Worm (Caenorhabditis elegans) whole organism, young adult: ENCODE data around the gene tbx-39.

ENCODE experiments used
- F52B5.7 ChIP-seq: sonication (generic microtip); optimal IDR thresholded peaks from 2 replicates; lab custom pipeline; 2016; ENCODE audit warnings: mild to moderate bottlenecking, missing genetic modification characterization, missing compliant biosample characterization
- K11D2.4 ChIP-seq: fragments of 200-800 bp; sonication (Bioruptor generic); IDR thresholded peaks from 2 replicates; pipeline ENCODE4 v1.3.6; 2022; ENCODE audit warnings: missing genetic modification reagents, missing genetic modification characterization, missing compliant biosample characterization
- T26A5.8 ChIP-seq: sonication (generic microtip); optimal IDR thresholded peaks from 2 replicates; lab custom pipeline; 2016; ENCODE audit warnings: missing genetic modification characterization, missing compliant biosample characterization
- Y79H2A.3 ChIP-seq: fragments of 200-800 bp; sonication (Bioruptor generic); conservative IDR thresholded peaks from 2 replicates; pipeline ENCODE4 v1.3.6; 2022; ENCODE audit warnings: missing genetic modification reagents, missing genetic modification characterization, missing compliant biosample characterization
- ama-1 ChIP-seq, 3 experiments: fragments of 150-350 bp in 1 of 3; sonication (generic microtip) in 2 of 3; optimal IDR thresholded peaks; 2 replicates each; lab custom pipeline; 2014 to 2018; ENCODE audit warnings: missing biosample characterization in 2 of 3, missing genetic modification characterization in 2 of 3, missing genetic modification reagents in 2 of 3
- attf-3 ChIP-seq: fragments of 200-800 bp; sonication (Bioruptor generic); conservative IDR thresholded peaks from 2 replicates; pipeline ENCODE4 v1.3.6; 2022; ENCODE audit warnings: missing genetic modification reagents, missing genetic modification characterization, missing compliant biosample characterization
- attf-6 ChIP-seq: fragments of 200-800 bp; sonication (Bioruptor generic); IDR thresholded peaks from 2 replicates; pipeline ENCODE4 v1.3.6; 2022; ENCODE audit warnings: missing genetic modification reagents, missing genetic modification characterization, missing compliant biosample characterization
- ceh-79 ChIP-seq: sonication (generic microtip); optimal IDR thresholded peaks from 2 replicates; lab custom pipeline; 2017; ENCODE audit warnings: mild to moderate bottlenecking, missing genetic modification characterization, missing compliant biosample characterization
- ceh-91 ChIP-seq: fragments of 200-800 bp; sonication (Bioruptor generic); IDR thresholded peaks from 2 replicates; pipeline ENCODE4 v1.3.6; 2022; ENCODE audit warnings: missing genetic modification reagents, missing genetic modification characterization, missing compliant biosample characterization
- ets-4 ChIP-seq: fragments of 200-800 bp; sonication (Bioruptor generic); optimal IDR thresholded peaks from 2 replicates; lab custom pipeline; 2018; ENCODE audit warnings: mild to moderate bottlenecking, missing genetic modification characterization, missing compliant biosample characterization
- fkh-3 ChIP-seq: sonication (generic microtip); optimal IDR thresholded peaks from 2 replicates; lab custom pipeline; 2016; ENCODE audit warnings: mild to moderate bottlenecking, missing genetic modification characterization, missing compliant biosample characterization
- hrde-1 ChIP-seq: sonication (generic microtip); optimal IDR thresholded peaks from 2 replicates; lab custom pipeline; 2016; ENCODE audit warnings: missing genetic modification characterization, mild to moderate bottlenecking, missing compliant biosample characterization, moderate library complexity, missing genotype, missing genetic modification reagents, borderline replicate concordance
- lag-1 ChIP-seq: fragments of 200-800 bp; sonication (Bioruptor generic); IDR thresholded peaks from 2 replicates; pipeline ENCODE4 v1.3.6; 2022; ENCODE audit warnings: missing genetic modification reagents, missing genetic modification characterization, missing compliant biosample characterization
- lin-54 ChIP-seq: fragments of 200-800 bp; sonication (Bioruptor generic); optimal IDR thresholded peaks from 2 replicates; lab custom pipeline; 2018; ENCODE audit warnings: mild to moderate bottlenecking, missing genetic modification characterization, missing compliant biosample characterization
- lir-1 ChIP-seq: fragments of 200-800 bp; sonication (Bioruptor generic); conservative IDR thresholded peaks from 2 replicates; pipeline ENCODE4 v1.3.6; 2022; ENCODE audit warnings: missing genetic modification reagents, missing genetic modification characterization, missing compliant biosample characterization
- lsl-1 ChIP-seq: fragments of 200-800 bp; sonication (Bioruptor generic); optimal IDR thresholded peaks from 2 replicates; lab custom pipeline; 2018; ENCODE audit warnings: mild to moderate bottlenecking, missing genetic modification characterization, moderate library complexity, missing compliant biosample characterization
- lsy-27 ChIP-seq: sonication (generic microtip); optimal IDR thresholded peaks from 2 replicates; lab custom pipeline; 2017; ENCODE audit warnings: missing genetic modification characterization, mild to moderate bottlenecking, missing compliant biosample characterization, antibody characterized with exemption, missing genotype, borderline replicate concordance; ENCODE audit not compliant: insufficient read depth
- madf-3 ChIP-seq: fragments of 200-800 bp; sonication (Bioruptor generic); IDR thresholded peaks from 2 replicates; pipeline ENCODE4 v1.3.6; 2022; ENCODE audit warnings: missing genetic modification reagents, missing genetic modification characterization, missing compliant biosample characterization
- madf-6 ChIP-seq: fragments of 200-800 bp; sonication (Bioruptor generic); IDR thresholded peaks from 2 replicates; pipeline ENCODE4 v1.3.6; 2022; ENCODE audit warnings: missing genetic modification reagents, missing genetic modification characterization, missing compliant biosample characterization
- nfya-1 ChIP-seq: sonication (generic microtip); optimal IDR thresholded peaks from 2 replicates; lab custom pipeline; 2017; ENCODE audit warnings: antibody characterized with exemption, missing compliant biosample characterization, missing genetic modification characterization, borderline replicate concordance; ENCODE audit not compliant: insufficient read depth
- nhr-120 ChIP-seq: fragments of 200-800 bp; sonication (Bioruptor generic); IDR thresholded peaks from 2 replicates; pipeline ENCODE4 v1.3.6; 2022; ENCODE audit warnings: missing genetic modification characterization, missing compliant biosample characterization
- rcor-1 ChIP-seq: fragments of 200-800 bp; sonication (Bioruptor generic); IDR thresholded peaks from 2 replicates; pipeline ENCODE4 v1.3.6; 2022; ENCODE audit warnings: missing genetic modification reagents, missing genetic modification characterization, missing compliant biosample characterization
- rec-8 ChIP-seq, 2 experiments: sonication (generic microtip); optimal IDR thresholded peaks; 2 replicates each; lab custom pipeline; 2016; ENCODE audit warnings: mild to moderate bottlenecking in 2 of 2, missing genetic modification characterization in 2 of 2, missing genetic modification reagents in 2 of 2, missing genotype in 2 of 2, missing biosample characterization in 1 of 2, missing compliant biosample characterization in 1 of 2, moderate library complexity in 1 of 2
- repo-1 ChIP-seq: sonication (generic microtip); optimal IDR thresholded peaks from 2 replicates; lab custom pipeline; 2017; ENCODE audit warnings: mild to moderate bottlenecking, missing genetic modification characterization, missing compliant biosample characterization
- snpc-1.3 ChIP-seq: sonication (generic microtip); optimal IDR thresholded peaks from 2 replicates; lab custom pipeline; 2017; ENCODE audit warnings: missing genetic modification characterization, mild to moderate bottlenecking, missing compliant biosample characterization, antibody characterized with exemption, moderate library complexity, missing genotype, missing genetic modification reagents; ENCODE audit not compliant: insufficient read depth
- snpc-4 ChIP-seq, 5 experiments: fragments of 150-350 bp in 1 of 5; sonication (generic microtip) in 4 of 5; optimal IDR thresholded peaks; 2 replicates each; lab custom pipeline; 2014 to 2018; ENCODE audit warnings: missing genetic modification characterization in 5 of 5, missing biosample characterization in 3 of 5, antibody characterized with exemption in 2 of 5, mild to moderate bottlenecking in 2 of 5, missing compliant biosample characterization in 2 of 5, missing genotype in 2 of 5, moderate library complexity in 2 of 5, missing genetic modification reagents in 1 of 5
- unc-62 ChIP-seq: fragments of 150-350 bp; optimal IDR thresholded peaks from 2 replicates; lab custom pipeline; 2014; ENCODE audit warnings: missing biosample characterization, missing genetic modification reagents, missing genetic modification characterization
- zfh-2 ChIP-seq: fragments of 200-800 bp; sonication (Bioruptor generic); conservative IDR thresholded peaks from 2 replicates; pipeline ENCODE4 v1.3.6; 2022; ENCODE audit warnings: missing genetic modification reagents, missing genetic modification characterization, missing compliant biosample characterization
- ztf-22 ChIP-seq: fragments of 200-800 bp; sonication (Bioruptor generic); optimal IDR thresholded peaks from 2 replicates; lab custom pipeline; 2018; ENCODE audit warnings: mild to moderate bottlenecking, missing genetic modification characterization, moderate library complexity, missing compliant biosample characterization
- ztf-25 ChIP-seq: fragments of 200-800 bp; sonication (Bioruptor generic); IDR thresholded peaks from 2 replicates; pipeline ENCODE4 v1.3.6; 2022; ENCODE audit warnings: missing genetic modification reagents, missing genetic modification characterization, missing compliant biosample characterization
- ztf-3 ChIP-seq: fragments of 200-800 bp; sonication (Bioruptor generic); optimal IDR thresholded peaks from 2 replicates; lab custom pipeline; 2018; ENCODE audit warnings: mild to moderate bottlenecking, missing genetic modification characterization, missing compliant biosample characterization

tbx-39 gene

ce11 chrIV:15323593-15323992, at the start of gene tbx-39:
Gene tbx-39 (plus strand): TSS chrIV:15323893.
- TF ChIP-seq rcor-1 (GFP tag; lab: Robert Waterston, UW) (no peak), madf-6 (GFP tag; lab: Robert Waterston, UW) (no peak), lin-54 (GFP tag; lab: Kevin White, UChicago) (no peak), attf-3 (no peak), ztf-3 (GFP tag; lab: Kevin White, UChicago) (no peak), madf-3 (GFP tag; lab: Robert Waterston, UW) (no peak), hrde-1 (tag; lab: Kevin White, UChicago) (no peak), lsl-1 (GFP tag; lab: Kevin White, UChicago) (no peak), lir-1 (GFP tag; lab: Robert Waterston, UW) (no peak), lsy-27 (tag; lab: Kevin White, UChicago) (no peak), F52B5.7 (tag; lab: Kevin White, UChicago) (no peak), ets-4 (GFP tag; lab: Kevin White, UChicago) (no peak), ztf-25 (GFP tag; lab: Robert Waterston, UW) (no peak)

- TF ChIP-seq ets-4 (GFP tag; lab: Kevin White, UChicago): no peak
- TF ChIP-seq ama-1 (optimal IDR thresholded peaks at IDR 0.05; lab: Kevin White, UChicago): no peak
- no peak for TF ChIP-seq ama-1 (GFP tag; optimal IDR thresholded peaks at IDR 0.05; lab: Kevin White, UChicago)
Observed at ce11 chrIV:15274063-15274462, 49.6 kb upstream of the tbx-39 start.

ce11 chrIV:15275363-15275854, 48.3 kb upstream of the tbx-39 start, which contains the start of gene ccg-1:
Gene ccg-1 (minus strand): TSS chrIV:15275804.
- TF ChIP-seq attf-6 (GFP tag; lab: Robert Waterston, UW) (peak; percentile 74), snpc-4 (GFP tag; optimal IDR thresholded peaks at IDR 0.05; lab: Kevin White, UChicago) (no peak), snpc-4 (tag; optimal IDR thresholded peaks at IDR 0.05; lab: Kevin White, UChicago) (peak in 1 of 4 experiments; percentile 30), repo-1 (tag; lab: Kevin White, UChicago) (no peak)

ce11 chrIV:15280219-15280618, 43.5 kb upstream of the tbx-39 start:
- TF ChIP-seq nhr-120 (GFP tag; lab: Robert Waterston, UW): no peak
- no peak for TF ChIP-seq ztf-22 (GFP tag; lab: Kevin White, UChicago)
- TF ChIP-seq snpc-1.3: no peak
- TF ChIP-seq lag-1 (GFP tag; lab: Robert Waterston, UW): no peak
- no peak for TF ChIP-seq unc-62 (GFP tag; lab: Kevin White, UChicago)
- TF ChIP-seq snpc-4 (GFP tag; optimal IDR thresholded peaks at IDR 0.05; lab: Kevin White, UChicago): no peak
- TF ChIP-seq snpc-4 (tag; optimal IDR thresholded peaks at IDR 0.05; lab: Kevin White, UChicago): no peak
- no peak for TF ChIP-seq Y79H2A.3 (GFP tag; lab: Robert Waterston, UW)
- TF ChIP-seq ceh-91 (GFP tag; lab: Robert Waterston, UW): no peak
- no peak for TF ChIP-seq fkh-3
- no peak for TF ChIP-seq K11D2.4 (GFP tag; lab: Robert Waterston, UW)
- TF ChIP-seq nfya-1 (tag; lab: Kevin White, UChicago): no peak
- TF ChIP-seq rec-8 (tag; optimal IDR thresholded peaks at IDR 0.05; lab: Kevin White, UChicago): no peak
- TF ChIP-seq ceh-79: no peak
- TF ChIP-seq zfh-2 (GFP tag; lab: Robert Waterston, UW): no peak
- no peak for TF ChIP-seq T26A5.8 (tag; lab: Kevin White, UChicago)
